Fruit fly (Drosophila melanogaster) whole organism, embryonic: ENCODE data around the gene Mrp5.

Source experiments
- Abd-B ChIP-seq: fragments of 200-800 bp; sonication (Bioruptor generic); optimal IDR thresholded peaks from 2 replicates; lab custom pipeline; 2018; ENCODE audit warnings: missing biosample characterization, mild to moderate bottlenecking, missing genetic modification characterization, moderate library complexity
- Adf1 ChIP-seq: fragments of 200-800 bp; sonication (Bioruptor generic); IDR thresholded peaks from 2 replicates; pipeline ENCODE4 v1.3.6; 2022; ENCODE audit warnings: missing biosample characterization, missing genetic modification characterization
- Antp ChIP-seq: fragments of 200-800 bp; sonication (Bioruptor generic); optimal IDR thresholded peaks from 3 replicates; lab custom pipeline; 2016; ENCODE audit warnings: missing biosample characterization, missing genetic modification characterization
- CG10209 ChIP-seq: fragments of 200-800 bp; sonication (Bioruptor generic); optimal IDR thresholded peaks from 3 replicates; lab custom pipeline; 2017; ENCODE audit warnings: missing biosample characterization, mild to moderate bottlenecking, missing genetic modification characterization, missing genetic modification reagents
- CG10366 ChIP-seq: fragments of 200-800 bp; sonication (Bioruptor generic); IDR thresholded peaks from 2 replicates; pipeline ENCODE4 v1.3.6; 2022; ENCODE audit warnings: missing biosample characterization, missing genetic modification characterization
- CG11504 ChIP-seq: fragments of 200-800 bp; sonication (Bioruptor generic); optimal IDR thresholded peaks from 3 replicates; lab custom pipeline; 2019; ENCODE audit warnings: missing biosample characterization, mild to moderate bottlenecking, missing genetic modification characterization, moderate library complexity
- CG1233 ChIP-seq: fragments of 200-800 bp; sonication (Bioruptor generic); optimal IDR thresholded peaks from 4 replicates; lab custom pipeline; 2018; ENCODE audit warnings: missing biosample characterization, mild to moderate bottlenecking, missing genetic modification characterization
- CG13287 ChIP-seq: fragments of 200-800 bp; sonication (Bioruptor generic); IDR thresholded peaks from 2 replicates; pipeline ENCODE4 v1.3.6; 2022; ENCODE audit warnings: missing biosample characterization, missing genetic modification characterization; ENCODE audit not compliant: partially characterized antibody
- CG13775 ChIP-seq: fragments of 200-800 bp; sonication (Bioruptor generic); optimal IDR thresholded peaks from 3 replicates; lab custom pipeline; 2017; ENCODE audit warnings: missing biosample characterization, mild to moderate bottlenecking, missing genetic modification characterization
- CG14710 ChIP-seq: fragments of 200-800 bp; sonication (Bioruptor generic); optimal IDR thresholded peaks from 3 replicates; lab custom pipeline; 2019; ENCODE audit warnings: missing biosample characterization, mild to moderate bottlenecking, missing genetic modification characterization, moderate library complexity
- CG18764 ChIP-seq: fragments of 200-800 bp; sonication (Bioruptor generic); optimal IDR thresholded peaks from 3 replicates; lab custom pipeline; 2016; ENCODE audit warnings: missing biosample characterization, missing genetic modification characterization
- CG2678 ChIP-seq: fragments of 200-800 bp; sonication (Bioruptor generic); optimal IDR thresholded peaks from 3 replicates; lab custom pipeline; 2019; ENCODE audit warnings: missing biosample characterization, mild to moderate bottlenecking, missing genetic modification characterization, moderate library complexity
- CG33213 ChIP-seq: fragments of 200-800 bp; sonication (Bioruptor generic); optimal IDR thresholded peaks from 3 replicates; lab custom pipeline; 2016; ENCODE audit warnings: missing biosample characterization, missing genetic modification characterization
- CG3995 ChIP-seq: fragments of 200-800 bp; sonication (Bioruptor generic); optimal IDR thresholded peaks from 3 replicates; lab custom pipeline; 2016; ENCODE audit warnings: missing biosample characterization, missing genetic modification characterization
- CG6791 ChIP-seq: fragments of 200-800 bp; sonication (Bioruptor generic); IDR thresholded peaks from 3 replicates; pipeline ENCODE4 v1.3.6; 2022; ENCODE audit warnings: missing biosample characterization, missing genetic modification characterization; ENCODE audit not compliant: partially characterized antibody
- CG7745 ChIP-seq: fragments of 200-800 bp; sonication (Bioruptor generic); optimal IDR thresholded peaks from 2 replicates; lab custom pipeline; 2018; ENCODE audit warnings: missing biosample characterization, mild to moderate bottlenecking, missing genetic modification characterization, moderate library complexity
- CG7786 ChIP-seq: fragments of 200-800 bp; sonication (Bioruptor generic); optimal IDR thresholded peaks from 2 replicates; lab custom pipeline; 2016; ENCODE audit warnings: missing biosample characterization, missing genetic modification characterization
- CG7987 ChIP-seq: fragments of 200-800 bp; sonication (Bioruptor generic); optimal IDR thresholded peaks from 2 replicates; lab custom pipeline; 2018; ENCODE audit warnings: missing biosample characterization, mild to moderate bottlenecking, missing genetic modification characterization, moderate library complexity
- CG8290 ChIP-seq, 3 experiments: fragments of 200-800 bp; sonication (Bioruptor generic); optimal IDR thresholded peaks; 2 replicates each; lab custom pipeline; 2016 to 2019; ENCODE audit warnings: missing biosample characterization in 3 of 3, missing genetic modification characterization in 3 of 3, mild to moderate bottlenecking in 2 of 3, moderate library complexity in 1 of 3
- CG9215 ChIP-seq: fragments of 200-800 bp; sonication (Bioruptor generic); IDR thresholded peaks from 2 replicates; pipeline ENCODE4 v1.3.6; 2022; ENCODE audit warnings: missing biosample characterization, missing genetic modification characterization
- CrebB ChIP-seq: fragments of 200-800 bp; sonication (Bioruptor generic); optimal IDR thresholded peaks from 3 replicates; lab custom pipeline; 2018; ENCODE audit warnings: missing biosample characterization, mild to moderate bottlenecking, missing genetic modification characterization
- D ChIP-seq, 2 experiments: fragments of 200-800 bp in 1 of 2; fragments of >200 bp in 1 of 2; sonication (Bioruptor generic) in 1 of 2; optimal IDR thresholded peaks; 2 replicates in 1 of 2; 3 replicates in 1 of 2; lab custom pipeline; 2017; ENCODE audit warnings: mild to moderate bottlenecking in 1 of 2, missing biosample characterization in 1 of 2, missing genetic modification characterization in 1 of 2, missing genetic modification reagents in 1 of 2
- D19B ChIP-seq: fragments of 200-800 bp; sonication (Bioruptor generic); optimal IDR thresholded peaks from 2 replicates; lab custom pipeline; 2017; ENCODE audit warnings: missing biosample characterization, mild to moderate bottlenecking, missing genetic modification characterization
- Dip3 ChIP-seq: fragments of 200-800 bp; sonication (Bioruptor generic); optimal IDR thresholded peaks from 3 replicates; lab custom pipeline; 2016; ENCODE audit warnings: missing biosample characterization, missing genetic modification characterization
- Doc2 ChIP-seq: fragments of 200-800 bp; sonication (Bioruptor generic); IDR thresholded peaks from 2 replicates; pipeline ENCODE4 v1.3.6; 2022; ENCODE audit warnings: missing biosample characterization, missing genetic modification characterization
- HLH3B ChIP-seq: fragments of 200-800 bp; sonication (Bioruptor generic); IDR thresholded peaks from 2 replicates; pipeline ENCODE4 v1.3.6; 2022; ENCODE audit warnings: missing biosample characterization, missing genetic modification characterization
- HmgZ ChIP-seq: fragments of 200-800 bp; sonication (Bioruptor generic); optimal IDR thresholded peaks from 2 replicates; lab custom pipeline; 2018; ENCODE audit warnings: missing biosample characterization, mild to moderate bottlenecking, missing genetic modification characterization
- Hr3 ChIP-seq: fragments of 200-800 bp; sonication (Bioruptor generic); optimal IDR thresholded peaks from 3 replicates; lab custom pipeline; 2016; ENCODE audit warnings: missing biosample characterization, missing genetic modification characterization
- Hr78 ChIP-seq, 2 experiments: fragments of 200-800 bp in 1 of 2; fragments of >200 bp in 1 of 2; sonication (Bioruptor generic) in 1 of 2; optimal IDR thresholded peaks; 2 replicates each; lab custom pipeline; 2017 to 2019; ENCODE audit warnings: missing biosample characterization in 2 of 2, missing genetic modification characterization in 2 of 2, mild to moderate bottlenecking in 1 of 2, moderate library complexity in 1 of 2
- Lpt ChIP-seq: fragments of >200 bp; optimal IDR thresholded peaks from 2 replicates; lab custom pipeline; 2018; ENCODE audit warnings: missing biosample characterization, missing genetic modification characterization
- Oaz ChIP-seq: fragments of 200-800 bp; sonication (Bioruptor generic); IDR thresholded peaks from 2 replicates; pipeline ENCODE4 v1.3.6; 2022; ENCODE audit warnings: missing biosample characterization, missing genetic modification characterization
- PHDP ChIP-seq: fragments of 200-800 bp; sonication (Bioruptor generic); optimal IDR thresholded peaks from 3 replicates; lab custom pipeline; 2018; ENCODE audit warnings: missing biosample characterization, mild to moderate bottlenecking, missing genetic modification characterization, moderate library complexity
- Ravus ChIP-seq: fragments of 200-800 bp; sonication (Bioruptor generic); IDR thresholded peaks from 2 replicates; pipeline ENCODE4 v1.3.6; 2022; ENCODE audit warnings: missing biosample characterization, missing genetic modification characterization
- Six4 ChIP-seq: fragments of 200-800 bp; sonication (Bioruptor generic); optimal IDR thresholded peaks from 2 replicates; lab custom pipeline; 2016; ENCODE audit warnings: missing biosample characterization, missing genetic modification characterization
- Spps ChIP-seq: fragments of 200-800 bp; sonication (Bioruptor generic); optimal IDR thresholded peaks from 2 replicates; lab custom pipeline; 2018; ENCODE audit warnings: missing biosample characterization, mild to moderate bottlenecking, missing genetic modification characterization
- abd-A ChIP-seq: fragments of 200-800 bp; sonication (Bioruptor generic); optimal IDR thresholded peaks from 3 replicates; lab custom pipeline; 2019; ENCODE audit warnings: missing biosample characterization, mild to moderate bottlenecking, missing genetic modification characterization, moderate library complexity
- chinmo ChIP-seq: fragments of 200-800 bp; sonication (Bioruptor generic); IDR thresholded peaks from 4 replicates; pipeline ENCODE4 v1.3.6; 2022; ENCODE audit warnings: missing biosample characterization, missing genetic modification characterization; ENCODE audit not compliant: partially characterized antibody
- chm ChIP-seq: fragments of 200-800 bp; sonication (Bioruptor generic); IDR thresholded peaks from 2 replicates; pipeline ENCODE4 v1.3.6; 2022; ENCODE audit warnings: missing biosample characterization, missing genetic modification characterization
- emc ChIP-seq: fragments of 200-800 bp; sonication (Bioruptor generic); optimal IDR thresholded peaks from 2 replicates; lab custom pipeline; 2016; ENCODE audit warnings: missing biosample characterization, missing genetic modification characterization
- fru ChIP-seq: fragments of >200 bp; optimal IDR thresholded peaks from 2 replicates; lab custom pipeline; 2017
- mld ChIP-seq: fragments of 200-800 bp; sonication (Bioruptor generic); IDR thresholded peaks from 3 replicates; pipeline ENCODE4 v1.3.6; 2022; ENCODE audit warnings: missing biosample characterization, missing genetic modification characterization; ENCODE audit not compliant: partially characterized antibody
- rib ChIP-seq: fragments of 200-800 bp; sonication (Bioruptor generic); IDR thresholded peaks from 2 replicates; pipeline ENCODE4 v1.3.6; 2022; ENCODE audit warnings: missing biosample characterization, missing genetic modification characterization
- scrt ChIP-seq: fragments of 200-800 bp; sonication (Bioruptor generic); optimal IDR thresholded peaks from 2 replicates; lab custom pipeline; 2018; ENCODE audit warnings: missing biosample characterization, mild to moderate bottlenecking, missing genetic modification characterization, moderate library complexity
- seq ChIP-seq: fragments of 200-800 bp; sonication (Bioruptor generic); IDR thresholded peaks from 2 replicates; pipeline ENCODE4 v1.3.6; 2022; ENCODE audit warnings: missing biosample characterization, missing genetic modification characterization
- slbo ChIP-seq: fragments of 200-800 bp; sonication (Bioruptor generic); IDR thresholded peaks from 2 replicates; pipeline ENCODE4 v1.3.6; 2022; ENCODE audit warnings: missing biosample characterization, missing genetic modification characterization
- sob ChIP-seq: fragments of 200-800 bp; sonication (Bioruptor generic); IDR thresholded peaks from 2 replicates; pipeline ENCODE4 v1.3.6; 2022; ENCODE audit warnings: missing biosample characterization, missing genetic modification characterization
- tin ChIP-seq: fragments of 200-800 bp; sonication (Bioruptor generic); optimal IDR thresholded peaks from 3 replicates; lab custom pipeline; 2016; ENCODE audit warnings: missing biosample characterization, missing genetic modification characterization
- vvl ChIP-seq: fragments of 200-800 bp; sonication (Bioruptor generic); IDR thresholded peaks from 2 replicates; pipeline ENCODE4 v1.3.6; 2022; ENCODE audit warnings: missing biosample characterization, missing genetic modification characterization
- zf30C ChIP-seq: fragments of 200-800 bp; sonication (Bioruptor generic); optimal IDR thresholded peaks from 3 replicates; lab custom pipeline; 2018; ENCODE audit warnings: missing biosample characterization, mild to moderate bottlenecking, missing genetic modification characterization

Mrp5 gene

DNA sequence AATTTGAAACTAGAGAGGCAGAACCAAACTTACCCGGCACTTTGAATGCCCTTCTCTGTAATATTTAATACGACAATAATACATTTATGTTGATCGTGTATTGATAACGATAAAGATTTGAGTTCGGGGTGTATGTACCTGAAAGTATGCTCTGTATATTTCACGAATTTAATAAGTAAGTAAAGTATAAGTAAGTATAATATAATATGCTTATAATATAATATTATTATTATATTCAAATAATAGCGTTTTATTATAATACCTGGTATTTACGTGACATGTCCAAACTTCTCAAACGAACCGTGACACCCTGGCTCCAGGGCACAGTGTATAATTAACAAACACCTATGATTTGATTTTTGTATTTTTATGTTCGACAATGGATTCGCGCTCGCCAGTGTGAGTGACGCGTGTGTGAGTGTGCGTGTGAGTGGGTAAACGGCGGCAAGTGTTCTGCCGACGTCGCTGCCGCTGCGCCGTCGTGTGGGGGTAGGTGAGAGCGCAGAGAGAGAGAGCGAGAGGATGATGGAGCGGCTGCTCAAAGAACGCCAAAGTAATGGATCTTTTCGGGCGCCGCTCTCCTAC is 14.2 kb upstream of the Mrp5 start (continued):
- peak; percentile 17 for TF ChIP-seq Dip3 (GFP tag; lab: Kevin White, UChicago)
- TF ChIP-seq Adf1 (GFP tag; lab: Robert Waterston, UW), result peak; percentile 95
- peak; percentile 29 for TF ChIP-seq CG13287 (GFP tag; lab: Robert Waterston, UW)
- TF ChIP-seq CG1233, result peak; percentile 79
- 0 out of 2 replicates have a peak, but pooled peaks have one; percentile 25 for TF ChIP-seq chm
- no peak for TF ChIP-seq CG6791
- peak; percentile 78 for TF ChIP-seq slbo
- TF ChIP-seq CG9215 (GFP tag; lab: Robert Waterston, UW), result peak; percentile 69
- TF ChIP-seq rib (GFP tag; lab: Robert Waterston, UW), result no peak
- TF ChIP-seq Six4, result peak; percentile 69
- peak; percentile 80 for TF ChIP-seq scrt (GFP tag; lab: Kevin White, UChicago)
- peak; percentile 67 for TF ChIP-seq Hr3 (GFP tag; lab: Kevin White, UChicago)
- peak; percentile 87 for TF ChIP-seq CG11504
- TF ChIP-seq CG10366 (GFP tag; lab: Robert Waterston, UW), result peak; percentile 46; the same call in 1 of the 2 replicates
- TF ChIP-seq CG18764, result peak; percentile 52
- TF ChIP-seq Ravus (GFP tag; lab: Robert Waterston, UW), result peak; percentile 9
- TF ChIP-seq CrebB (tag; lab: Kevin White, UChicago), result peak; percentile 44
- peak; percentile 27 for TF ChIP-seq CG33213 (GFP tag; lab: Kevin White, UChicago)
- TF ChIP-seq CG7745 (tag; lab: Kevin White, UChicago), result peak; percentile 4
- peak; percentile 43 for TF ChIP-seq CG13775 (GFP tag; lab: Kevin White, UChicago)
- TF ChIP-seq Antp (GFP tag; lab: Kevin White, UChicago), result no peak
- peak; percentile 69; the same call in 3 of the 4 replicates for TF ChIP-seq chinmo (GFP tag; lab: Robert Waterston, UW)
- no peak for TF ChIP-seq Hr78 (GFP tag; optimal IDR thresholded peaks at IDR 0.05; lab: Kevin White, UChicago)
- TF ChIP-seq CG7786 (GFP tag; lab: Kevin White, UChicago), result no peak
- peak; percentile 82 for TF ChIP-seq D19B (GFP tag; lab: Kevin White, UChicago)
- peak; percentile 37; the same call in 1 of the 2 replicates for TF ChIP-seq HLH3B
- TF ChIP-seq Lpt (GFP tag; lab: Kevin White, UChicago), result no peak
- no peak for TF ChIP-seq fru (lab: Kevin White, UChicago)
- peak; percentile 48 for TF ChIP-seq HmgZ (tag; lab: Kevin White, UChicago)
- no peak for TF ChIP-seq mld (GFP tag; lab: Robert Waterston, UW)
- peak; percentile 12 for TF ChIP-seq emc (GFP tag; lab: Kevin White, UChicago)
- no peak for TF ChIP-seq CG8290 (GFP tag; optimal IDR thresholded peaks at IDR 0.05; lab: Kevin White, UChicago)
- peak in 1 of 2 experiments; percentile 49 for TF ChIP-seq CG8290 (tag; optimal IDR thresholded peaks at IDR 0.05; lab: Kevin White, UChicago)
- no peak for TF ChIP-seq zf30C (GFP tag; lab: Kevin White, UChicago)
- TF ChIP-seq seq (GFP tag; lab: Robert Waterston, UW), result peak; percentile 13; the same call in 1 of the 2 replicates
- peak; percentile 50; the same call in 1 of the 2 replicates for TF ChIP-seq vvl (GFP tag; lab: Robert Waterston, UW)
- no peak for TF ChIP-seq D (optimal IDR thresholded peaks at IDR 0.05; lab: Kevin White, UChicago)
- TF ChIP-seq D (GFP tag; optimal IDR thresholded peaks at IDR 0.05; lab: Kevin White, UChicago), result peak; percentile 67
- peak; percentile 92 for TF ChIP-seq CG2678 (tag; lab: Kevin White, UChicago)
- peak; percentile 62 for TF ChIP-seq CG7987 (GFP tag; lab: Kevin White, UChicago)
- TF ChIP-seq abd-A (tag; lab: Kevin White, UChicago), result peak; percentile 43
- TF ChIP-seq tin (GFP tag; lab: Kevin White, UChicago), result peak; percentile 39
- TF ChIP-seq Doc2, result no peak
- peak; percentile 66 for TF ChIP-seq Abd-B
- TF ChIP-seq sob (GFP tag; lab: Robert Waterston, UW), result peak; percentile 58; the same call in 1 of the 2 replicates
- TF ChIP-seq PHDP (tag; lab: Kevin White, UChicago), result peak; percentile 85
- TF ChIP-seq CG14710, result peak; percentile 56
- TF ChIP-seq Oaz (GFP tag; lab: Robert Waterston, UW), result no peak
- TF ChIP-seq Spps (tag; lab: Kevin White, UChicago), result peak; percentile 27
- peak; percentile 43 for TF ChIP-seq CG3995 (GFP tag; lab: Kevin White, UChicago)
- peak; percentile 80 for TF ChIP-seq CG10209 (GFP tag; lab: Kevin White, UChicago)
